Worm (Caenorhabditis elegans): ENCODE results near the gene cank-26.
A peak's percentile ranks its signal among the peaks of the same experiment; 100 is the strongest.

cank-26 gene

DNA sequence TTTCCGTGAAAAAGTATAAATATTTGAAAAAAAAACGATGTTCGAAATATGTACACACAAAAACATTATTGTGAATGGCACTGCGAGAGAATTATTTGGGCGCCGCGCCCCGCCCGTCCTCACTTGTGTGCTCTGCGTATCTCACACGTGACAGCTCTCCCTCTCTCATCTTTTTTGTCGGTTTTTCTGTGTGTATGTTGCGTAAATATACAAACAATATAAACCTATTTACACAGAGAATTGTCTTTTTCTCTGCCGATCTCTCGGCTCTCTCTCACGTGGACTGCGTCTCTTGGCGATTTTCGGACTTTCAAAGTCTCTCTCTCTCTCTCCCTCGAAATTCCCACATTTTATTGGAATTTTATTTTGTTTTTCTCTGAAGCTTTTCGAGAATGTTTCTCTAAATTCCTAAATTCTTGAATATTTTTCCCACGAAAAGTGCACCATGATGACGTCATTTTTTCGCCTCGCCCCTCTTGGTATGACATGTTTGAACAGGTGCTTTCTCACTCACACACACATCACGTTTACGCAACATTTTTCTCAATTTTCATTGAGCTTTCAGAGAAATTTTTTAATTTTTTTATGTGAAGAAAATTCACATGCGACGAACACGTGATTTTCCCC is 16.1 kb downstream of the cank-26 start (continued):
- TF ChIP-seq dmd-9 (GFP tag; IDR thresholded peaks at IDR 0.05) (no peak), F10B5.3 (tag; optimal IDR thresholded peaks at IDR 0.05) (no peak), mep-1 (tag; optimal IDR thresholded peaks at IDR 0.05) (peak; percentile 78), tag-97 (GFP tag; IDR thresholded peaks at IDR 0.05) (no peak), lin-13 (GFP tag; optimal IDR thresholded peaks at IDR 0.05) (peak; percentile 54), lin-15B (tag; optimal IDR thresholded peaks at IDR 0.05) (no peak)

- TF ChIP-seq unc-62 (GFP tag; optimal IDR thresholded peaks at IDR 0.05 in 1 of 2): peak in 1 of 2 experiments; percentile 44
- no peak for TF ChIP-seq unc-62 (tag; optimal IDR thresholded peaks at IDR 0.05)
- TF ChIP-seq nhr-6 (tag; optimal IDR thresholded peaks at IDR 0.05): peak; percentile 33
- peak; percentile 14 for TF ChIP-seq mep-1 (tag; optimal IDR thresholded peaks at IDR 0.05)
- no peak for TF ChIP-seq pha-4 (GFP tag; IDR thresholded peaks at IDR 0.05)
- TF ChIP-seq pha-4 (tag; optimal IDR thresholded peaks at IDR 0.05): peak; percentile 9
- TF ChIP-seq lin-39 (tag; optimal IDR thresholded peaks at IDR 0.05): no peak
- no peak for TF ChIP-seq php-3 (GFP tag; IDR thresholded peaks at IDR 0.05)
- no peak for TF ChIP-seq mdl-1 (tag; optimal IDR thresholded peaks at IDR 0.05)
- peak; percentile 69 for TF ChIP-seq aha-1 (tag)
These were observed 17.2 kb downstream of the cank-26 start for ce11 chrII:3957455-3958212.

ce11 chrII:3956744-3957143 is 18.1 kb downstream of the cank-26 start:
- TF ChIP-seq hmg-1.1 (GFP tag; IDR thresholded peaks at IDR 0.05): no peak
- TF ChIP-seq daf-16 (GFP tag; optimal IDR thresholded peaks at IDR 0.05): peak in 1 of 2 experiments; percentile 1
- TF ChIP-seq daf-16 (tag; optimal IDR thresholded peaks at IDR 0.05): no peak
- no peak for TF ChIP-seq F10B5.3 (tag; optimal IDR thresholded peaks at IDR 0.05)
- no peak for TF ChIP-seq ama-1 (optimal IDR thresholded peaks at IDR 0.05)
- TF ChIP-seq ceh-20 (GFP tag; IDR thresholded peaks at IDR 0.05): no peak
- no peak for TF ChIP-seq vab-7 (GFP tag; IDR thresholded peaks at IDR 0.05)
- TF ChIP-seq lsy-2 (tag; optimal IDR thresholded peaks at IDR 0.05): peak in 1 of 2 experiments; percentile 63
- TF ChIP-seq tag-97 (GFP tag; IDR thresholded peaks at IDR 0.05): no peak
- no peak for TF ChIP-seq mes-2 (tag; optimal IDR thresholded peaks at IDR 0.05; ENCODE audit: poor library complexity, severe bottlenecking)
- peak in 1 of 2 experiments; percentile 28 for TF ChIP-seq unc-62 (GFP tag; optimal IDR thresholded peaks at IDR 0.05 in 1 of 2)
- no peak for TF ChIP-seq unc-62 (tag; optimal IDR thresholded peaks at IDR 0.05)
- peak; percentile 10 for TF ChIP-seq aha-1 (tag)
- TF ChIP-seq fkh-10 (GFP tag; optimal IDR thresholded peaks at IDR 0.05): peak; percentile 16
- peak; percentile 39 for TF ChIP-seq hlh-11 (tag; optimal IDR thresholded peaks at IDR 0.05)
- TF ChIP-seq cey-2 (tag; optimal IDR thresholded peaks at IDR 0.05; ENCODE audit: borderline replicate concordance, insufficient read depth): no peak
- TF ChIP-seq mep-1 (tag; optimal IDR thresholded peaks at IDR 0.05): peak; percentile 46
- TF ChIP-seq lin-15B (tag; optimal IDR thresholded peaks at IDR 0.05): no peak
- no peak for TF ChIP-seq nhr-48 (tag; optimal IDR thresholded peaks at IDR 0.05)
- no peak for TF ChIP-seq F37D6.2 (tag; optimal IDR thresholded peaks at IDR 0.05)
- TF ChIP-seq php-3 (GFP tag; IDR thresholded peaks at IDR 0.05): no peak
- TF ChIP-seq lin-38 (GFP tag; IDR thresholded peaks at IDR 0.05): no peak
- TF ChIP-seq daf-19 (GFP tag; conservative IDR thresholded peaks at IDR 0.05): no peak
- no peak for TF ChIP-seq rbr-2 (tag; optimal IDR thresholded peaks at IDR 0.05)
- no peak for TF ChIP-seq zag-1 (tag; optimal IDR thresholded peaks at IDR 0.05)

DNA sequence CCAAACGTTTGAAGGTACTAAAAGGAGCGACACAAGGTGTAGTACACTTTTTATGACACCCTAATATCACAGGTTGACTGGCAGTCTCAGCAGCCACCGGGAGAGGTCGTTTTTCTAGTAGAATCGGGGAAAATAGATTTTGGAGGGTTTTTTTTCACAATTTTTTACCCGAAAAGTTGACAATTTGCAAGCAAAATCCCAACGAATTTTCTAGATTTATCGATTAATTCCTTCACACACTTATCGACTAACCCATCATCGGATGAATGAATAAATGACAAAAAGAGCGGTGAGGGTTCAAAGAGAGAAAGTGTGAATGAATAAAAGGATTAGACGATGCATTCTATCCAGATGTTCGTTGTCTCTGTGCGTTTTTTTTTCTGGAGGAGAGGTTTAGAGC is 18.9 kb downstream of the cank-26 start:
- TF ChIP-seq duxl-1 (tag; optimal IDR thresholded peaks at IDR 0.05; ENCODE audit: poor library complexity): no peak
- peak; percentile 79 for TF ChIP-seq aha-1 (tag)
- no peak for TF ChIP-seq ceh-82 (tag; optimal IDR thresholded peaks at IDR 0.05)
- TF ChIP-seq jun-1 (tag; optimal IDR thresholded peaks at IDR 0.05): no peak
- no peak for TF ChIP-seq nhr-6 (tag; optimal IDR thresholded peaks at IDR 0.05)

Measured in whole organism, L4 larva.